Worm (Caenorhabditis elegans) whole organism, L2 larva: Measurements from ENCODE around the gene dmsr-6.

Experiments
- C34F6.9 ChIP-seq: fragments of 150-350 bp; optimal IDR thresholded peaks from 2 replicates; lab custom pipeline; 2014; ENCODE audit warnings: missing biosample characterization, missing genetic modification characterization
- F13H6.1 ChIP-seq: sonication (generic microtip); optimal IDR thresholded peaks from 2 replicates; lab custom pipeline; 2016; ENCODE audit warnings: missing genetic modification characterization, missing compliant biosample characterization
- R02D3.7 ChIP-seq: fragments of 150-350 bp; optimal IDR thresholded peaks from 2 replicates; lab custom pipeline; 2014; ENCODE audit warnings: missing biosample characterization, missing genetic modification characterization
- Y55F3AM.14 ChIP-seq: fragments of 200-800 bp; sonication (Bioruptor generic); optimal IDR thresholded peaks from 2 replicates; lab custom pipeline; 2018; ENCODE audit warnings: mild to moderate bottlenecking, missing genetic modification characterization, missing compliant biosample characterization
- alr-1 ChIP-seq: fragments of 150-350 bp; optimal IDR thresholded peaks from 2 replicates; lab custom pipeline; 2014; ENCODE audit warnings: missing biosample characterization, missing genetic modification characterization
- aly-2 ChIP-seq: fragments of 150-350 bp; optimal IDR thresholded peaks from 2 replicates; lab custom pipeline; 2014; ENCODE audit warnings: missing biosample characterization, missing genetic modification characterization
- ama-1 ChIP-seq: fragments of 150-350 bp; optimal IDR thresholded peaks from 2 replicates; lab custom pipeline; 2018; ENCODE audit warnings: inconsistent platforms
- blmp-1 ChIP-seq: sonication (generic microtip); optimal IDR thresholded peaks from 2 replicates; lab custom pipeline; 2017; ENCODE audit warnings: missing genetic modification characterization, mild to moderate bottlenecking, missing compliant biosample characterization, antibody characterized with exemption, moderate library complexity; ENCODE audit not compliant: insufficient read depth
- ceh-16 ChIP-seq: fragments of 150-350 bp; optimal IDR thresholded peaks from 2 replicates; lab custom pipeline; 2014; ENCODE audit warnings: missing biosample characterization, missing genetic modification characterization
- ceh-82 ChIP-seq: fragments of 150-350 bp; optimal IDR thresholded peaks from 2 replicates; lab custom pipeline; 2014; ENCODE audit warnings: missing biosample characterization, missing genetic modification characterization
- crh-2 ChIP-seq: sonication (generic microtip); optimal IDR thresholded peaks from 2 replicates; lab custom pipeline; 2017; ENCODE audit warnings: missing biosample characterization, missing genetic modification characterization
- egl-27 ChIP-seq: sonication (generic microtip); optimal IDR thresholded peaks from 3 replicates; lab custom pipeline; 2017; ENCODE audit warnings: missing biosample characterization, missing genetic modification reagents, missing genetic modification characterization
- elt-1 ChIP-seq: fragments of 150-350 bp; optimal IDR thresholded peaks from 2 replicates; lab custom pipeline; 2014; ENCODE audit warnings: missing biosample characterization, missing genetic modification characterization
- gmeb-1 ChIP-seq: fragments of 150-350 bp; optimal IDR thresholded peaks from 2 replicates; lab custom pipeline; 2014; ENCODE audit warnings: missing biosample characterization, missing genetic modification characterization
- lin-13 ChIP-seq: fragments of 150-350 bp; optimal IDR thresholded peaks from 2 replicates; lab custom pipeline; 2014; ENCODE audit warnings: missing biosample characterization, missing genetic modification reagents, missing genetic modification characterization
- lin-39 ChIP-seq: fragments of 150-350 bp; optimal IDR thresholded peaks from 2 replicates; lab custom pipeline; 2014; ENCODE audit warnings: missing biosample characterization, missing genetic modification reagents, missing genetic modification characterization
- lsy-2 ChIP-seq, 2 experiments: fragments of 150-350 bp in 1 of 2; sonication (generic microtip) in 1 of 2; optimal IDR thresholded peaks; 2 replicates each; lab custom pipeline; 2014 to 2017; ENCODE audit warnings: missing biosample characterization in 2 of 2, missing genetic modification characterization in 2 of 2
- mab-5 ChIP-seq: fragments of 150-350 bp; optimal IDR thresholded peaks from 2 replicates; lab custom pipeline; 2014; ENCODE audit warnings: missing biosample characterization, missing genetic modification characterization
- mbf-1 ChIP-seq: sonication (generic microtip); optimal IDR thresholded peaks from 2 replicates; lab custom pipeline; 2017; ENCODE audit warnings: missing biosample characterization, missing genetic modification characterization
- nhr-11 ChIP-seq: fragments of 150-350 bp; optimal IDR thresholded peaks from 2 replicates; lab custom pipeline; 2014; ENCODE audit warnings: missing biosample characterization, missing genetic modification characterization
- nhr-12 ChIP-seq: fragments of 150-350 bp; optimal IDR thresholded peaks from 2 replicates; lab custom pipeline; 2014; ENCODE audit warnings: missing biosample characterization, missing genetic modification characterization
- nhr-129 ChIP-seq: fragments of 150-350 bp; optimal IDR thresholded peaks from 2 replicates; lab custom pipeline; 2014; ENCODE audit warnings: missing biosample characterization, missing genetic modification characterization
- nhr-21 ChIP-seq: fragments of 150-350 bp; optimal IDR thresholded peaks from 2 replicates; lab custom pipeline; 2014; ENCODE audit warnings: missing biosample characterization, missing genetic modification characterization
- nhr-23 ChIP-seq: fragments of 150-350 bp; optimal IDR thresholded peaks from 2 replicates; lab custom pipeline; 2014; ENCODE audit warnings: missing biosample characterization, missing genetic modification reagents, missing genetic modification characterization
- nhr-237 ChIP-seq: fragments of 150-350 bp; optimal IDR thresholded peaks from 2 replicates; lab custom pipeline; 2014; ENCODE audit warnings: missing biosample characterization, missing genetic modification characterization
- nhr-25 ChIP-seq: fragments of 150-350 bp; sonication (generic microtip); optimal IDR thresholded peaks from 3 replicates; lab custom pipeline; 2014; ENCODE audit warnings: missing biosample characterization, missing genetic modification characterization
- nhr-6 ChIP-seq: fragments of 150-350 bp; optimal IDR thresholded peaks from 2 replicates; lab custom pipeline; 2014; ENCODE audit warnings: missing biosample characterization, missing genetic modification characterization
- nhr-77 ChIP-seq: fragments of 150-350 bp; optimal IDR thresholded peaks from 2 replicates; lab custom pipeline; 2014; ENCODE audit warnings: missing biosample characterization, missing genetic modification characterization
- peb-1 ChIP-seq: fragments of 150-350 bp; optimal IDR thresholded peaks from 2 replicates; lab custom pipeline; 2014; ENCODE audit warnings: missing biosample characterization, missing genetic modification characterization
- sem-4 ChIP-seq: fragments of 150-350 bp; optimal IDR thresholded peaks from 2 replicates; lab custom pipeline; 2014; ENCODE audit warnings: missing biosample characterization, missing genetic modification reagents, missing genetic modification characterization
- skn-1 ChIP-seq: sonication (generic microtip); optimal IDR thresholded peaks from 2 replicates; lab custom pipeline; 2017; ENCODE audit warnings: missing biosample characterization, missing genetic modification characterization
- sma-3 ChIP-seq: sonication (generic microtip); optimal IDR thresholded peaks from 2 replicates; lab custom pipeline; 2016; ENCODE audit warnings: missing genetic modification reagents, missing genetic modification characterization, missing compliant biosample characterization
- sma-9 ChIP-seq, 2 experiments: fragments of 150-350 bp in 1 of 2; sonication (generic microtip) in 1 of 2; optimal IDR thresholded peaks; 2 replicates each; lab custom pipeline; 2014 to 2016; ENCODE audit warnings: missing genetic modification characterization in 2 of 2, mild to moderate bottlenecking in 1 of 2, missing biosample characterization in 1 of 2, missing compliant biosample characterization in 1 of 2, missing genetic modification reagents in 1 of 2, moderate library complexity in 1 of 2
- unc-39 ChIP-seq: fragments of 150-350 bp; optimal IDR thresholded peaks from 2 replicates; lab custom pipeline; 2014; ENCODE audit warnings: missing biosample characterization, missing genetic modification characterization
- unc-55 ChIP-seq: fragments of 150-350 bp; sonication (generic microtip); optimal IDR thresholded peaks from 3 replicates; lab custom pipeline; 2014; ENCODE audit warnings: missing biosample characterization, missing genetic modification reagents, missing genetic modification characterization
- zag-1 ChIP-seq: fragments of 150-350 bp; optimal IDR thresholded peaks from 2 replicates; lab custom pipeline; 2014; ENCODE audit warnings: missing biosample characterization, missing genetic modification characterization
- ztf-11 ChIP-seq: sonication (generic microtip); optimal IDR thresholded peaks from 2 replicates; lab custom pipeline; 2017; ENCODE audit warnings: missing biosample characterization, missing genetic modification characterization
- ztf-4 ChIP-seq: fragments of 150-350 bp; optimal IDR thresholded peaks from 2 replicates; lab custom pipeline; 2014; ENCODE audit warnings: missing biosample characterization, missing genetic modification characterization

Gene dmsr-6

DNA sequence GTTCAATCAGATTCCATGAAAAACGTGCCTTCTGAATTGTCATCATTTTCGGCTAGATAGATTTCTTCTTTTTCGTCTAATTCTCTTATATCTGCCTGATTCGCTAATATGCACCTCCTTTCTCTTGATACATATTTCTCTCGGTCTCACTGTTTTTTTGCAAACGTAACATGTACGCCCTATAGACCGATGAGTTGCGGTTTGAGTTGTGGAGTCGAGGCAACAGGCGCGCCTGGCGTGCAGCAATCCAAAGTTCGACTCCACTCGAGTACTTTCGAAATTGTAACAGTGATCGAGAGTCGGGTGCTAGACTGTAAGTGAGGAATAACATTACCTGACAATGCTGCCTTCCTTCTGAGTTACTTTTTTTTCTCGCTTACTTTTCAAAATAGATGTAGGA is 41.4 kb downstream of the dmsr-6 start (continued):
- TF ChIP-seq crh-2 (tag; lab: Kevin White, UChicago) (peak; percentile 88), nhr-11 (no peak), sma-3 (peak; percentile 91), nhr-12 (tag; lab: Kevin White, UChicago) (no peak), mab-5 (tag; lab: Kevin White, UChicago) (no peak), zag-1 (tag; lab: Kevin White, UChicago) (no peak), egl-27 (tag; lab: Kevin White, UChicago) (peak; percentile 54), ama-1 (lab: Kevin White, UChicago) (no peak), skn-1 (tag; lab: Kevin White, UChicago) (peak; percentile 14), elt-1 (tag; lab: Kevin White, UChicago) (no peak), nhr-21 (peak; percentile 93), nhr-6 (no peak), gmeb-1 (tag; lab: Kevin White, UChicago) (peak; percentile 72), peb-1 (tag; lab: Kevin White, UChicago) (no peak), F13H6.1 (tag; lab: Kevin White, UChicago) (peak; percentile 70), ceh-16 (peak; percentile 72), sem-4 (tag; lab: Kevin White, UChicago) (no peak), lin-13 (GFP tag; lab: Kevin White, UChicago) (peak; percentile 76), C34F6.9 (peak; percentile 61), unc-55 (peak; percentile 66), nhr-23 (tag; lab: Kevin White, UChicago) (peak; percentile 53)

DNA sequence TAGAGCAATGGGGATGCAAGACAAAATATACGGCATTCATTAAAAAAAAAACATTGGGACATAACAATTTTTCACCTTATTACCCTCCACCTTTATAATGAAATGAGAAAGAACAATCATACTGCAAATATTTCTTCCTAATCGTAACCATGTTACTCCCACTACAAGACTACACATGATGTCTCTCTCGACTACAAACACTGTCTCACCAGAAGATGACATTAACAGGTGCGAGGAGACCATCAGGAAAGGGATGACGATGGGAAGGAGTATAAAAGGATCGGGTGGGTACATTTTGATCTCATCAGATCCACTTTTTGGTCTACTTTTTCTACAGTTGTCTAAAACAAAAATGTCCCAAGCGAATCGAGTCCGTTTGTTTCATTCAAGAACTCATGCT is 42.4 kb downstream of the dmsr-6 start, which contains the start of gene dhs-8:
TSS of gene dhs-8 (plus strand) at position 179 of the 400 bp plus-strand sequence.
- TF ChIP-seq nhr-12 (tag; lab: Kevin White, UChicago) = no peak
- peak; percentile 57 for TF ChIP-seq sma-9 (GFP tag; optimal IDR thresholded peaks at IDR 0.05; lab: Kevin White, UChicago)
- TF ChIP-seq sma-9 (tag; optimal IDR thresholded peaks at IDR 0.05; lab: Kevin White, UChicago) = no peak
- no peak for TF ChIP-seq peb-1 (tag; lab: Kevin White, UChicago)
- TF ChIP-seq nhr-129 (tag; lab: Kevin White, UChicago) = peak; percentile 29

DNA sequence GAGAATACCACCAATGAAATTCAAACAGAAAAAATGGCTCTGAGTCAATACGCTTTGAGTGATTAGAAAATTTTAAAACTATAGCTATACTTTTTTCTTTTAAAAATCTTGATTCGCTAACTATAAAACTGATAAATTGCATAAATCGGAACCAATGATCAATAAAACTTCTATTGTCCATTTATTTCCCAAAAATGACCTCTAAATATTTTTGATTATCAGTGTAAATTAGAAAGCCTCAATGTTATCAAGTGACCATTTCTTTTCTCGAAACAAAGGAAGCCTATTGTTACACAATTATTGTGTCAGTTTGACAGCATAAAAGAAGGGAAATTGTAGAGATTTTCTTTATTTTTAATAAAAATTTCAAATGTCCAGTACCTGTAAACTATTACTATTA is 44.7 kb downstream of the dmsr-6 start, which contains the start of gene K10H10.4:
TSS of gene K10H10.4 (plus strand) at position 301 of the 400 bp plus-strand sequence.
- TF ChIP-seq lsy-2 (tag; optimal IDR thresholded peaks at IDR 0.05; lab: Kevin White, UChicago) = no peak
- no peak for TF ChIP-seq sma-3
- no peak for TF ChIP-seq lin-39 (tag; lab: Kevin White, UChicago)
- TF ChIP-seq skn-1 (tag; lab: Kevin White, UChicago) = no peak
- TF ChIP-seq lin-13 (GFP tag; lab: Kevin White, UChicago) = no peak
- no peak for TF ChIP-seq mbf-1 (tag; lab: Kevin White, UChicago)
- TF ChIP-seq nhr-237 = no peak
- TF ChIP-seq sem-4 (tag; lab: Kevin White, UChicago) = no peak
- TF ChIP-seq sma-9 (GFP tag; optimal IDR thresholded peaks at IDR 0.05; lab: Kevin White, UChicago) = no peak
- no peak for TF ChIP-seq sma-9 (tag; optimal IDR thresholded peaks at IDR 0.05; lab: Kevin White, UChicago)
- no peak for TF ChIP-seq ztf-11 (tag; lab: Kevin White, UChicago)
- TF ChIP-seq nhr-23 (tag; lab: Kevin White, UChicago) = no peak
- no peak for TF ChIP-seq nhr-129 (tag; lab: Kevin White, UChicago)
- TF ChIP-seq blmp-1 (tag; lab: Kevin White, UChicago) = no peak
- no peak for TF ChIP-seq zag-1 (tag; lab: Kevin White, UChicago)
- no peak for TF ChIP-seq unc-55

DNA sequence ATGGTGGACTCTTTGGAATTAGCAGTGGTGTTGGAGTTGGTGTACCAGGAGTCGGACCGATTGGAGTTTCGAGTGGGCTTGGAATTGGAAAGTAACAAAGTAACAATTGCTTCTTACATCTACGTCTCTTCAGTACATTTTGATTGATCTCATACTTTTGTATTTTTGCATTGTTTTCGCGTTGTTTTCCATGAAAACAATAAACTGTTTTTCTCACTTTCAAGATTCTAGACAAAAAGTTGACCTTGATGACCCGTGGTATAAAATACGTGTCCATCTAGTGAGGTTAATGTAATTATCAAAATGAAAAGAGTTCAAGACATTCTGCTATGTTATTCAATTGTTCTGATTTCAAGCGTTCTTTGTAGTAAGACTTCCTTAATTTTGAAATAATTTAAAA is 46.0 kb downstream of the dmsr-6 start, which contains the start of gene K10H10.5:
TSS of gene K10H10.5 (plus strand) at position 301 of the 400 bp plus-strand sequence.
- TF ChIP-seq nhr-25 (tag; lab: Kevin White, UChicago) (no peak), sma-3 (no peak), aly-2 (tag; lab: Kevin White, UChicago) (no peak), egl-27 (tag; lab: Kevin White, UChicago) (no peak), ceh-82 (tag; lab: Kevin White, UChicago) (no peak), ztf-4 (tag; lab: Kevin White, UChicago) (no peak), Y55F3AM.14 (GFP tag; lab: Kevin White, UChicago) (no peak), nhr-77 (tag; lab: Kevin White, UChicago) (no peak), ceh-16 (no peak), unc-39 (no peak), nhr-21 (no peak), ama-1 (lab: Kevin White, UChicago) (no peak), lin-39 (tag; lab: Kevin White, UChicago) (no peak), zag-1 (tag; lab: Kevin White, UChicago) (no peak), sma-9 (GFP tag; optimal IDR thresholded peaks at IDR 0.05; lab: Kevin White, UChicago) (no peak), sma-9 (tag; optimal IDR thresholded peaks at IDR 0.05; lab: Kevin White, UChicago) (no peak), C34F6.9 (no peak), F13H6.1 (tag; lab: Kevin White, UChicago) (no peak), R02D3.7 (no peak), alr-1 (tag; lab: Kevin White, UChicago) (no peak)
- TF ChIP-seq, all 48 proteins: peak for 0
